Fruit fly (Drosophila melanogaster) whole organism, embryonic: ENCODE measurements around the gene CG33124.
A peak's percentile ranks its signal among the peaks of the same experiment; 100 is the strongest.

Experiments used
- Antp ChIP-seq: fragments of 200-800 bp; sonication (Bioruptor generic); optimal IDR thresholded peaks from 3 replicates; lab custom pipeline; 2016; ENCODE audit warnings: missing biosample characterization, missing genetic modification characterization
- B-H2 ChIP-seq: fragments of 200-800 bp; sonication (Bioruptor generic); optimal IDR thresholded peaks from 2 replicates; lab custom pipeline; 2018; ENCODE audit warnings: missing biosample characterization, mild to moderate bottlenecking, missing genetic modification characterization
- Blimp-1 ChIP-seq: fragments of 200-800 bp; sonication (Bioruptor generic); optimal IDR thresholded peaks from 3 replicates; lab custom pipeline; 2018; ENCODE audit warnings: missing biosample characterization, missing genetic modification characterization, mild to moderate bottlenecking, moderate library complexity, missing genetic modification reagents
- CG10267 ChIP-seq: fragments of 200-800 bp; sonication (Bioruptor generic); optimal IDR thresholded peaks from 2 replicates; lab custom pipeline; 2018; ENCODE audit warnings: missing biosample characterization, mild to moderate bottlenecking, missing genetic modification characterization, moderate library complexity
- CG10543 ChIP-seq: fragments of 200-800 bp; sonication (Bioruptor generic); optimal IDR thresholded peaks from 3 replicates; lab custom pipeline; 2017; ENCODE audit warnings: missing biosample characterization, mild to moderate bottlenecking, missing genetic modification characterization, moderate library complexity
- CG11456 ChIP-seq: fragments of 200-800 bp; sonication (Bioruptor generic); IDR thresholded peaks from 3 replicates; pipeline ENCODE4 v1.3.6; 2022; ENCODE audit warnings: missing biosample characterization, missing genetic modification characterization
- CG11723 ChIP-seq: fragments of 200-800 bp; sonication (Bioruptor generic); optimal IDR thresholded peaks from 2 replicates; lab custom pipeline; 2017; ENCODE audit warnings: missing biosample characterization, mild to moderate bottlenecking, missing genetic modification characterization
- CG12236 ChIP-seq: fragments of 200-800 bp; sonication (Bioruptor generic); optimal IDR thresholded peaks from 2 replicates; lab custom pipeline; 2016; ENCODE audit warnings: missing biosample characterization, missing genetic modification characterization
- CG12744 ChIP-seq: fragments of 200-800 bp; sonication (Bioruptor generic); optimal IDR thresholded peaks from 2 replicates; lab custom pipeline; 2016; ENCODE audit warnings: missing biosample characterization, missing genetic modification characterization
- CG14441 ChIP-seq: fragments of 200-800 bp; sonication (Bioruptor generic); IDR thresholded peaks from 2 replicates; pipeline ENCODE4 v1.3.6; 2022; ENCODE audit warnings: missing biosample characterization, missing genetic modification characterization
- CG15479 ChIP-seq: fragments of 200-800 bp; sonication (Bioruptor generic); optimal IDR thresholded peaks from 3 replicates; lab custom pipeline; 2019; ENCODE audit warnings: missing biosample characterization, mild to moderate bottlenecking, missing genetic modification characterization, moderate library complexity
- CG17385 ChIP-seq: fragments of 200-800 bp; sonication (Bioruptor generic); optimal IDR thresholded peaks from 3 replicates; lab custom pipeline; 2018; ENCODE audit warnings: missing biosample characterization, mild to moderate bottlenecking, missing genetic modification characterization
- CG30020 ChIP-seq: fragments of 200-800 bp; optimal IDR thresholded peaks from 2 replicates; lab custom pipeline; 2019; ENCODE audit warnings: missing biosample characterization, mild to moderate bottlenecking, missing genetic modification characterization, moderate library complexity
- CG31365 ChIP-seq: fragments of 200-800 bp; sonication (Bioruptor generic); optimal IDR thresholded peaks from 2 replicates; lab custom pipeline; 2018; ENCODE audit warnings: missing biosample characterization, mild to moderate bottlenecking, missing genetic modification characterization
- CG4424 ChIP-seq: fragments of 200-800 bp; sonication (Bioruptor generic); optimal IDR thresholded peaks from 3 replicates; lab custom pipeline; 2016; ENCODE audit warnings: missing biosample characterization, missing genetic modification characterization
- CG4730 ChIP-seq: fragments of 200-800 bp; sonication (Bioruptor generic); IDR thresholded peaks from 2 replicates; pipeline ENCODE4 v1.3.6; 2022; ENCODE audit warnings: missing biosample characterization, missing genetic modification characterization
- CG8281 ChIP-seq: fragments of 200-800 bp; sonication (Bioruptor generic); optimal IDR thresholded peaks from 2 replicates; lab custom pipeline; 2018; ENCODE audit warnings: missing biosample characterization, mild to moderate bottlenecking, missing genetic modification characterization, moderate library complexity
- CG8944 ChIP-seq: fragments of 200-800 bp; sonication (Bioruptor generic); optimal IDR thresholded peaks from 3 replicates; lab custom pipeline; 2016; ENCODE audit warnings: missing biosample characterization, missing genetic modification characterization
- CG9932 ChIP-seq: fragments of 200-800 bp; sonication (Bioruptor generic); IDR thresholded peaks from 2 replicates; pipeline ENCODE4 v1.3.6; 2022; ENCODE audit warnings: missing biosample characterization, missing genetic modification characterization
- Dbx ChIP-seq: fragments of 200-800 bp; sonication (Bioruptor generic); IDR thresholded peaks from 3 replicates; pipeline ENCODE4 v1.3.6; 2022; ENCODE audit warnings: missing biosample characterization, missing genetic modification characterization
- Gsc ChIP-seq: fragments of 200-800 bp; sonication (Bioruptor generic); IDR thresholded peaks from 2 replicates; pipeline ENCODE4 v1.3.6; 2022; ENCODE audit warnings: missing biosample characterization, missing genetic modification characterization
- HmgD ChIP-seq: fragments of 200-800 bp; sonication (Bioruptor generic); optimal IDR thresholded peaks from 3 replicates; lab custom pipeline; 2016; ENCODE audit warnings: missing biosample characterization, missing genetic modification characterization
- Hmr ChIP-seq: fragments of 200-800 bp; sonication (Bioruptor generic); optimal IDR thresholded peaks from 3 replicates; lab custom pipeline; 2017; ENCODE audit warnings: mild to moderate bottlenecking, missing biosample characterization, missing genetic modification reagents, missing genetic modification characterization
- Hr51 ChIP-seq, 2 experiments: fragments of 200-800 bp; sonication (Bioruptor generic); optimal IDR thresholded peaks; 2 replicates in 1 of 2; 3 replicates in 1 of 2; lab custom pipeline; 2016 to 2018; ENCODE audit warnings: missing biosample characterization in 2 of 2, missing genetic modification characterization in 2 of 2, mild to moderate bottlenecking in 1 of 2, moderate library complexity in 1 of 2
- Mes4 ChIP-seq: fragments of 200-800 bp; sonication (Bioruptor generic); optimal IDR thresholded peaks from 2 replicates; lab custom pipeline; 2016; ENCODE audit warnings: missing biosample characterization, missing genetic modification characterization
- Oaz ChIP-seq: fragments of 200-800 bp; sonication (Bioruptor generic); IDR thresholded peaks from 2 replicates; pipeline ENCODE4 v1.3.6; 2022; ENCODE audit warnings: missing biosample characterization, missing genetic modification characterization
- Vsx1 ChIP-seq: fragments of 200-800 bp; sonication (Bioruptor generic); optimal IDR thresholded peaks from 2 replicates; lab custom pipeline; 2017; ENCODE audit warnings: missing biosample characterization, mild to moderate bottlenecking, missing genetic modification characterization, missing genetic modification reagents
- ac ChIP-seq: fragments of 200-800 bp; sonication (Bioruptor generic); optimal IDR thresholded peaks from 3 replicates; lab custom pipeline; 2017; ENCODE audit warnings: missing biosample characterization, mild to moderate bottlenecking, missing genetic modification characterization
- al ChIP-seq: fragments of 200-800 bp; sonication (Bioruptor generic); IDR thresholded peaks from 2 replicates; pipeline ENCODE4 v1.3.6; 2022; ENCODE audit warnings: missing biosample characterization, missing genetic modification characterization
- bab2 ChIP-seq: fragments of 200-800 bp; sonication (Bioruptor generic); optimal IDR thresholded peaks from 2 replicates; lab custom pipeline; 2016; ENCODE audit warnings: missing biosample characterization, missing genetic modification characterization
- caup ChIP-seq: fragments of 200-800 bp; sonication (Bioruptor generic); optimal IDR thresholded peaks from 3 replicates; lab custom pipeline; 2017; ENCODE audit warnings: missing biosample characterization, mild to moderate bottlenecking, missing genetic modification characterization, moderate library complexity; ENCODE audit not compliant: severe bottlenecking
- ci ChIP-seq: fragments of 200-800 bp; sonication (Bioruptor generic); IDR thresholded peaks from 3 replicates; pipeline ENCODE4 v1.3.6; 2022; ENCODE audit warnings: missing biosample characterization, missing genetic modification characterization
- crp ChIP-seq, 2 experiments: fragments of 200-800 bp; sonication (Bioruptor generic); optimal IDR thresholded peaks; 2 replicates in 1 of 2; 3 replicates in 1 of 2; lab custom pipeline; 2017; ENCODE audit warnings: missing biosample characterization in 2 of 2, missing genetic modification characterization in 2 of 2, mild to moderate bottlenecking in 1 of 2, moderate library complexity in 1 of 2
- dan ChIP-seq: fragments of 200-800 bp; sonication (Bioruptor generic); IDR thresholded peaks from 2 replicates; pipeline ENCODE4 v1.3.6; 2022; ENCODE audit warnings: missing biosample characterization, missing genetic modification characterization
- dysf ChIP-seq: fragments of 200-800 bp; sonication (Bioruptor generic); IDR thresholded peaks from 3 replicates; pipeline ENCODE4 v1.3.6; 2022; ENCODE audit warnings: missing biosample characterization, missing genetic modification characterization
- eve ChIP-seq, 2 experiments: fragments of >200 bp; optimal IDR thresholded peaks; 2 replicates each; lab custom pipeline; 2017; ENCODE audit warnings: missing biosample characterization in 2 of 2, missing genetic modification characterization in 2 of 2
- fd102C ChIP-seq: fragments of 200-800 bp; sonication (Bioruptor generic); optimal IDR thresholded peaks from 2 replicates; lab custom pipeline; 2018; ENCODE audit warnings: missing biosample characterization, mild to moderate bottlenecking, missing genetic modification characterization, moderate library complexity
- fd3F ChIP-seq: fragments of 200-800 bp; sonication (Bioruptor generic); optimal IDR thresholded peaks from 2 replicates; lab custom pipeline; 2018; ENCODE audit warnings: missing biosample characterization, mild to moderate bottlenecking, missing genetic modification characterization, moderate library complexity
- lab ChIP-seq: fragments of 200-800 bp; sonication (Bioruptor generic); optimal IDR thresholded peaks from 3 replicates; lab custom pipeline; 2017; ENCODE audit warnings: missing biosample characterization, missing genetic modification characterization, mild to moderate bottlenecking, moderate library complexity, missing genetic modification reagents
- lilli ChIP-seq: fragments of 200-800 bp; sonication (Bioruptor generic); optimal IDR thresholded peaks from 3 replicates; lab custom pipeline; 2016; ENCODE audit warnings: missing biosample characterization, missing genetic modification characterization
- oc ChIP-seq: fragments of 200-800 bp; sonication (Bioruptor generic); optimal IDR thresholded peaks from 2 replicates; lab custom pipeline; 2018; ENCODE audit warnings: missing biosample characterization, mild to moderate bottlenecking, missing genetic modification characterization, moderate library complexity
- sens ChIP-seq: fragments of 200-800 bp; sonication (Bioruptor generic); peaks from one replicate; lab custom pipeline; 2016; ENCODE audit warnings: missing biosample characterization, missing genetic modification characterization
- sr ChIP-seq: fragments of 200-800 bp; sonication (Bioruptor generic); IDR thresholded peaks from 3 replicates; pipeline ENCODE4 v1.3.6; 2022; ENCODE audit warnings: missing biosample characterization, missing genetic modification characterization
- tin ChIP-seq: fragments of 200-800 bp; sonication (Bioruptor generic); optimal IDR thresholded peaks from 3 replicates; lab custom pipeline; 2016; ENCODE audit warnings: missing biosample characterization, missing genetic modification characterization
- toy ChIP-seq: fragments of 200-800 bp; sonication (Bioruptor generic); IDR thresholded peaks from 2 replicates; pipeline ENCODE4 v1.3.6; 2022; ENCODE audit warnings: missing biosample characterization, missing genetic modification characterization

CG33124 gene

DNA sequence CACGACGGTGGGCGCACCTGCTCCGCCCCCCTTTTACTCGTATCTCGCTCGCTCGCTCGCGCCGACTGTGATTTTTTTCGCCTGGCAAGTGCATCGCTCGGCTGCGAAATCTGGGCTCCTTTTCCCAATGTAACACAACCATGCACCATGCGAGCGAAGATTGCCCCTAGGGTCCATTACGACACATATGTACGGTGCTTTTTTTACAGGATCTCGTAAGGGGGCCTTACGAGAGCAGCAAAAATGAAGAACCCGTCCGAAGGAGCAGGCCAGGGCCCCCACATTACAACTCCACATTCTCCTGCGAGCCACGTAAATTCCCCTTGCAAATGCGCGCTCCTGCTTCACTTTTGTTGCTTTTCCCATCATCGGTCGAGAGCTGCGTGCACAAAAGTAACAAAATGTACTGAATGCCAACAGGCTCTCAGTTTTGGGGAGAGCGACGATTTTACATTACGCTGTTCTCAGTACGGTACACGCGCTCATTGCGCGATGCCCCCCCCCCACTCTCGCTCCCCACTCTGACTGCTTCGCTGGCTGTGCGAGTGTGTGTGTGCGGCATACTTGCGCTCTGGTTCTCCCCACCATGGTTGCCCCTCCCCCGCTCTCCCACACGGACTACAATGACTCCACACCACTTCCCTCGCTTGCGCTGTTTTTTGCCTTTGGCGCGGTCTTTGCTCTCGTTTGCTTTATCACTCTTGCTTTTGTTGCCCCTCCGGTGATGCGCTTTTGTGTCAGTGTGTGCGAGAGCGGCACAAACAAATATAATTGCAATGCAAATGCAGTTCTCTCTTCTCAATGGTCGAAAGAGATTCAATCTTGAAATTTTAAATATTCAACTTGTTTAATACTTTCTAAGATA, 5.8 kb downstream of the CG33124 start (continued):
- TF ChIP-seq Hmr (GFP tag; lab: Kevin White, UChicago) (no peak), crp (GFP tag; optimal IDR thresholded peaks at IDR 0.05; lab: Kevin White, UChicago) (no peak), Antp (no peak), bab2 (GFP tag; lab: Kevin White, UChicago) (no peak)

DNA sequence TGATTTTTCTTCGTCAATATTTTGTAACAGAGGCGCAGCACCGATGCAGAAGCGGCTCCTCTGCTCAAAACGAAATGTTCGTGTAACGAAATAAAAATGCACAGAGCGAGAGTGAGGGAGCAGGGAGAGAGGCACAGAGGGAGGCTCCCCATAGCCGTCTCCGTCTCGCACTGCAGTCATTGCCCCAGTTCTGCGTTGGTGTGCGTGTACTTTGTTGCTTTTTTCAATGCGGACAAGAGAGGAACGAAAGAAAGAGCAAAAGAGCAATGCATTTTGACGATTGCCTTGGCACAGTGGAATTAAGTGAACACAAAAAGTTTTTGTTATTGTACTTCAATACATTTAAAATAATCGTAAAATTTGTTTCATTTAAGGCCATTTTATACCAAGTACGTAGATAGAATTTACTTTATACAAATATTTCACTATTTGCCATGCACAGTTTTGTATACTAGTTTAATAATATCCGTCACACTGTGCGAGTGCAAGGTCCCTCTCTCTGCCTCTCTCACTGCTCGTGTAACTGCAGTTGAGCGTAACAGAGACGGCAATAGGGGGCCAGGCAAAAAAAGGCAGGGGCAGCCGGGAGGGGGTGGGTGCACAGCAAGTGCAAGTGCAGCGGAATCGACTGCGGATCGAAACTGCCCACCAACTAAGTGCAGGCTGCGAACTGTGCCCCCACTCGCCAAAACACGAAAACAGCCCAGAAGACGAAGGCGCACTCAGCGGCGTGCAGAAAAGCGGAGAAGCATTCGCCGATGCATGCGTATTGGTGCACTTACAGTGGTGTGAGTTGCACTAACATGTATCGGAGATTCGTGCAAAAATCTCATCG, 6.7 kb downstream of the CG33124 start:
- TF ChIP-seq Mes4 (GFP tag; lab: Kevin White, UChicago) (peak; percentile 99), lilli (GFP tag; lab: Kevin White, UChicago) (peak; percentile 97), CG8944 (GFP tag; lab: Kevin White, UChicago) (peak; percentile 97), CG14441 (peak; percentile 98), dan (GFP tag; lab: Robert Waterston, UW) (peak; percentile 99), sr (GFP tag; lab: Robert Waterston, UW) (peak; percentile 95), caup (GFP tag; lab: Kevin White, UChicago) (peak; percentile 87), sens (GFP tag; lab: Kevin White, UChicago) (peak; percentile 100), fd102C (GFP tag; lab: Kevin White, UChicago) (peak; percentile 99), tin (GFP tag; lab: Kevin White, UChicago) (peak; percentile 99), Dbx (GFP tag; lab: Robert Waterston, UW) (0 out of 3 replicates have a peak, but pooled peaks have one; percentile 30), CG11456 (GFP tag; lab: Robert Waterston, UW) (peak; percentile 89), Vsx1 (GFP tag; lab: Kevin White, UChicago) (peak; percentile 96), Gsc (GFP tag; lab: Robert Waterston, UW) (peak; percentile 98), CG31365 (tag; lab: Kevin White, UChicago) (peak; percentile 91), lab (GFP tag; lab: Kevin White, UChicago) (peak; percentile 96), B-H2 (no peak), CG10543 (GFP tag; lab: Kevin White, UChicago) (peak; percentile 39), eve (GFP tag; optimal IDR thresholded peaks at IDR 0.05; lab: Kevin White, UChicago) (peak; percentile 98 to 100), CG9932 (GFP tag; lab: Robert Waterston, UW) (no peak), ac (GFP tag; lab: Kevin White, UChicago) (peak; percentile 99), Oaz (GFP tag; lab: Robert Waterston, UW) (peak; percentile 94), CG4424 (peak; percentile 99), oc (peak; percentile 100), CG4730 (GFP tag; lab: Robert Waterston, UW) (peak; percentile 98), CG11723 (peak; percentile 97), toy (peak; percentile 92), CG12236 (GFP tag; lab: Kevin White, UChicago) (peak; percentile 98), CG8281 (tag; lab: Kevin White, UChicago) (peak; percentile 93), HmgD (GFP tag; lab: Kevin White, UChicago) (peak; percentile 94), dysf (GFP tag; lab: Robert Waterston, UW) (peak; percentile 96), CG17385 (GFP tag; lab: Kevin White, UChicago) (peak; percentile 97), CG12744 (GFP tag; lab: Kevin White, UChicago) (peak; percentile 95), al (peak; percentile 60), Blimp-1 (GFP tag; lab: Kevin White, UChicago) (peak; percentile 99), fd3F (peak; percentile 76), Hr51 (GFP tag; optimal IDR thresholded peaks at IDR 0.05; lab: Kevin White, UChicago) (peak; percentile 95 to 99), CG30020 (tag; lab: Kevin White, UChicago) (peak; percentile 91), CG15479 (GFP tag; lab: Kevin White, UChicago) (peak; percentile 81), ci (GFP tag; lab: Robert Waterston, UW) (peak; percentile 100), CG10267 (tag; lab: Kevin White, UChicago) (peak; percentile 99)
